Fruit fly (Drosophila melanogaster) whole organism, prepupa: ENCODE results near the gene CG5888.

Experiments used
- Blimp-1 ChIP-seq: fragments of 200-800 bp; sonication (Bioruptor generic); optimal IDR thresholded peaks from 3 replicates; lab custom pipeline; 2017; ENCODE audit warnings: missing biosample characterization, missing genetic modification characterization, mild to moderate bottlenecking, moderate library complexity, missing genetic modification reagents
- CG10631 ChIP-seq: fragments of 200-800 bp; sonication (Bioruptor generic); optimal IDR thresholded peaks from 2 replicates; lab custom pipeline; 2016; ENCODE audit warnings: missing biosample characterization, missing genetic modification characterization
- CG10669 ChIP-seq: fragments of 200-800 bp; sonication (Bioruptor generic); optimal IDR thresholded peaks from 3 replicates; lab custom pipeline; 2018; ENCODE audit warnings: missing biosample characterization, mild to moderate bottlenecking, missing genetic modification characterization, moderate library complexity
- CG11762 ChIP-seq: fragments of 200-800 bp; sonication (Bioruptor generic); optimal IDR thresholded peaks from 3 replicates; lab custom pipeline; 2016; ENCODE audit warnings: missing biosample characterization, missing genetic modification characterization; ENCODE audit not compliant: insufficient read depth
- CG11902 ChIP-seq: fragments of 200-800 bp; sonication (Bioruptor generic); optimal IDR thresholded peaks from 3 replicates; lab custom pipeline; 2016; ENCODE audit warnings: missing biosample characterization, missing genetic modification characterization
- CG15336 ChIP-seq: fragments of 200-800 bp; sonication (Bioruptor generic); IDR thresholded peaks from 2 replicates; pipeline ENCODE4 v1.3.6; 2022; ENCODE audit warnings: missing biosample characterization, missing genetic modification characterization
- CG1621 ChIP-seq: fragments of 200-800 bp; sonication (Bioruptor generic); optimal IDR thresholded peaks from 3 replicates; lab custom pipeline; 2018; ENCODE audit warnings: missing biosample characterization, mild to moderate bottlenecking, missing genetic modification characterization
- CG16779 ChIP-seq: fragments of 200-800 bp; sonication (Bioruptor generic); optimal IDR thresholded peaks from 3 replicates; lab custom pipeline; 2017; ENCODE audit warnings: missing biosample characterization, mild to moderate bottlenecking, missing genetic modification characterization
- CG3032 ChIP-seq: fragments of 200-800 bp; optimal IDR thresholded peaks from 2 replicates; lab custom pipeline; 2019; ENCODE audit warnings: missing biosample characterization, mild to moderate bottlenecking, missing genetic modification characterization, moderate library complexity
- CG31627 ChIP-seq: fragments of 200-800 bp; sonication (Bioruptor generic); optimal IDR thresholded peaks from 3 replicates; lab custom pipeline; 2016; ENCODE audit warnings: missing biosample characterization, missing genetic modification characterization
- CG32006 ChIP-seq: fragments of 200-800 bp; sonication (Bioruptor generic); optimal IDR thresholded peaks from 3 replicates; lab custom pipeline; 2017; ENCODE audit warnings: missing biosample characterization, mild to moderate bottlenecking, missing genetic modification characterization
- CG3919 ChIP-seq: fragments of 200-800 bp; sonication (Bioruptor generic); optimal IDR thresholded peaks from 3 replicates; lab custom pipeline; 2016; ENCODE audit warnings: missing biosample characterization, missing genetic modification characterization
- CG4318 ChIP-seq: fragments of 200-800 bp; sonication (Bioruptor generic); optimal IDR thresholded peaks from 3 replicates; lab custom pipeline; 2017; ENCODE audit warnings: missing biosample characterization, mild to moderate bottlenecking, missing genetic modification characterization
- CG6276 ChIP-seq: fragments of 200-800 bp; sonication (Bioruptor generic); optimal IDR thresholded peaks from 2 replicates; lab custom pipeline; 2017; ENCODE audit warnings: missing biosample characterization, mild to moderate bottlenecking, missing genetic modification characterization
- CG6808 ChIP-seq: fragments of 200-800 bp; sonication (Bioruptor generic); optimal IDR thresholded peaks from 3 replicates; lab custom pipeline; 2017; ENCODE audit warnings: missing biosample characterization, missing genetic modification characterization, mild to moderate bottlenecking, moderate library complexity, missing genetic modification reagents
- CG7368 ChIP-seq: fragments of 200-800 bp; sonication (Bioruptor generic); optimal IDR thresholded peaks from 3 replicates; lab custom pipeline; 2016; ENCODE audit warnings: missing biosample characterization, missing genetic modification characterization
- CG8119 ChIP-seq: fragments of 200-800 bp; sonication (Bioruptor generic); IDR thresholded peaks from 3 replicates; pipeline ENCODE4 v1.3.6; 2022; ENCODE audit warnings: missing biosample characterization, missing genetic modification characterization
- CG8319 ChIP-seq: fragments of 200-800 bp; sonication (Bioruptor generic); optimal IDR thresholded peaks from 3 replicates; lab custom pipeline; 2016; ENCODE audit warnings: missing biosample characterization, missing genetic modification characterization
- CG8632 ChIP-seq: fragments of 200-800 bp; sonication (Bioruptor generic); optimal IDR thresholded peaks from 3 replicates; lab custom pipeline; 2016; ENCODE audit warnings: missing biosample characterization, missing genetic modification characterization
- CG9139 ChIP-seq: fragments of 200-800 bp; sonication (Bioruptor generic); optimal IDR thresholded peaks from 3 replicates; lab custom pipeline; 2017; ENCODE audit warnings: missing biosample characterization, mild to moderate bottlenecking, missing genetic modification characterization
- Eip75B ChIP-seq: fragments of 200-800 bp; sonication (Bioruptor generic); optimal IDR thresholded peaks from 3 replicates; lab custom pipeline; 2016; ENCODE audit warnings: missing biosample characterization, missing genetic modification characterization
- Eip93F ChIP-seq: fragments of 200-800 bp; sonication (Bioruptor generic); optimal IDR thresholded peaks from 2 replicates; lab custom pipeline; 2016; ENCODE audit warnings: missing biosample characterization, mild to moderate bottlenecking, missing genetic modification characterization
- Ets21C ChIP-seq: fragments of 200-800 bp; sonication (Bioruptor generic); optimal IDR thresholded peaks from 3 replicates; lab custom pipeline; 2016; ENCODE audit warnings: missing biosample characterization, missing genetic modification characterization
- Ets96B ChIP-seq: fragments of 200-800 bp; optimal IDR thresholded peaks from 2 replicates; lab custom pipeline; 2019; ENCODE audit warnings: missing biosample characterization, mild to moderate bottlenecking, missing genetic modification characterization, moderate library complexity
- Hr38 ChIP-seq: sonication (Bioruptor generic); optimal IDR thresholded peaks from 2 replicates; lab custom pipeline; 2016; ENCODE audit warnings: missing biosample characterization, missing genetic modification characterization
- Hr4 ChIP-seq: fragments of 200-800 bp; sonication (Bioruptor generic); optimal IDR thresholded peaks from 3 replicates; lab custom pipeline; 2016; ENCODE audit warnings: missing biosample characterization, missing genetic modification characterization
- Lpt ChIP-seq: fragments of 200-800 bp; sonication (Bioruptor generic); optimal IDR thresholded peaks from 3 replicates; lab custom pipeline; 2016; ENCODE audit warnings: missing biosample characterization, missing genetic modification characterization
- Met ChIP-seq: fragments of 200-800 bp; sonication (Bioruptor generic); optimal IDR thresholded peaks from 3 replicates; lab custom pipeline; 2016; ENCODE audit warnings: missing biosample characterization, missing genetic modification characterization
- OdsH ChIP-seq: fragments of 200-800 bp; sonication (Bioruptor generic); optimal IDR thresholded peaks from 3 replicates; lab custom pipeline; 2016; ENCODE audit warnings: missing biosample characterization, missing genetic modification characterization
- Smox ChIP-seq: fragments of 200-800 bp; sonication (Bioruptor generic); optimal IDR thresholded peaks from 3 replicates; lab custom pipeline; 2016; ENCODE audit warnings: missing biosample characterization, missing genetic modification characterization
- Sox14 ChIP-seq: fragments of 200-800 bp; sonication (Bioruptor generic); optimal IDR thresholded peaks from 3 replicates; lab custom pipeline; 2016; ENCODE audit warnings: missing biosample characterization, missing genetic modification characterization
- Sox15 ChIP-seq: fragments of 200-800 bp; sonication (Bioruptor generic); optimal IDR thresholded peaks from 3 replicates; lab custom pipeline; 2016; ENCODE audit warnings: missing biosample characterization, missing genetic modification characterization
- achi ChIP-seq: fragments of 200-800 bp; sonication (Bioruptor generic); optimal IDR thresholded peaks from 3 replicates; lab custom pipeline; 2016; ENCODE audit warnings: missing biosample characterization, missing genetic modification characterization
- cyc ChIP-seq: fragments of 200-800 bp; sonication (Bioruptor generic); optimal IDR thresholded peaks from 3 replicates; lab custom pipeline; 2016; ENCODE audit warnings: missing biosample characterization, missing genetic modification characterization
- dac ChIP-seq: fragments of 200-800 bp; sonication (Bioruptor generic); optimal IDR thresholded peaks from 2 replicates; lab custom pipeline; 2017; ENCODE audit warnings: missing biosample characterization, mild to moderate bottlenecking, missing genetic modification characterization
- dsx ChIP-seq: fragments of 200-800 bp; optimal IDR thresholded peaks from 3 replicates; lab custom pipeline; 2019; ENCODE audit warnings: missing biosample characterization, mild to moderate bottlenecking, missing genetic modification characterization, moderate library complexity; ENCODE audit not compliant: poor library complexity, severe bottlenecking
- eg ChIP-seq: fragments of 200-800 bp; sonication (Bioruptor generic); IDR thresholded peaks from 3 replicates; pipeline ENCODE4 v1.3.6; 2022; ENCODE audit warnings: missing biosample characterization, missing genetic modification characterization
- esn ChIP-seq: fragments of 200-800 bp; sonication (Bioruptor generic); optimal IDR thresholded peaks from 2 replicates; lab custom pipeline; 2016; ENCODE audit warnings: missing biosample characterization, mild to moderate bottlenecking, missing genetic modification characterization, moderate library complexity
- fd59A ChIP-seq: fragments of 200-800 bp; sonication (Bioruptor generic); optimal IDR thresholded peaks from 2 replicates; lab custom pipeline; 2017; ENCODE audit warnings: missing biosample characterization, mild to moderate bottlenecking, missing genetic modification characterization, missing genetic modification reagents
- fd85E ChIP-seq: fragments of 200-800 bp; sonication (Bioruptor generic); optimal IDR thresholded peaks from 3 replicates; lab custom pipeline; 2016; ENCODE audit warnings: missing biosample characterization, missing genetic modification characterization
- lz ChIP-seq: fragments of 200-800 bp; sonication (Bioruptor generic); optimal IDR thresholded peaks from 3 replicates; lab custom pipeline; 2016; ENCODE audit warnings: missing biosample characterization, missing genetic modification characterization
- net ChIP-seq: fragments of 200-800 bp; sonication (Bioruptor generic); optimal IDR thresholded peaks from 3 replicates; lab custom pipeline; 2016; ENCODE audit warnings: missing biosample characterization, missing genetic modification characterization
- pdm3 ChIP-seq: fragments of 200-800 bp; sonication (Bioruptor generic); optimal IDR thresholded peaks from 3 replicates; lab custom pipeline; 2016; ENCODE audit warnings: missing biosample characterization, missing genetic modification characterization
- salr ChIP-seq, 2 experiments: fragments of 200-800 bp; sonication (Bioruptor generic); optimal IDR thresholded peaks; 3 replicates each; lab custom pipeline; 2016 to 2018; ENCODE audit warnings: missing biosample characterization in 2 of 2, missing genetic modification characterization in 2 of 2, mild to moderate bottlenecking in 1 of 2
- svp ChIP-seq: fragments of 200-800 bp; sonication (Bioruptor generic); peaks from one replicate; lab custom pipeline; 2016; ENCODE audit warnings: missing biosample characterization, missing genetic modification characterization
- topi ChIP-seq: fragments of 200-800 bp; sonication (Bioruptor generic); optimal IDR thresholded peaks from 3 replicates; lab custom pipeline; 2016; ENCODE audit warnings: missing biosample characterization, missing genetic modification characterization
- vri ChIP-seq: fragments of 200-800 bp; sonication (Bioruptor generic); optimal IDR thresholded peaks from 3 replicates; lab custom pipeline; 2016; ENCODE audit warnings: missing biosample characterization, mild to moderate bottlenecking, missing genetic modification characterization

Gene CG5888

DNA sequence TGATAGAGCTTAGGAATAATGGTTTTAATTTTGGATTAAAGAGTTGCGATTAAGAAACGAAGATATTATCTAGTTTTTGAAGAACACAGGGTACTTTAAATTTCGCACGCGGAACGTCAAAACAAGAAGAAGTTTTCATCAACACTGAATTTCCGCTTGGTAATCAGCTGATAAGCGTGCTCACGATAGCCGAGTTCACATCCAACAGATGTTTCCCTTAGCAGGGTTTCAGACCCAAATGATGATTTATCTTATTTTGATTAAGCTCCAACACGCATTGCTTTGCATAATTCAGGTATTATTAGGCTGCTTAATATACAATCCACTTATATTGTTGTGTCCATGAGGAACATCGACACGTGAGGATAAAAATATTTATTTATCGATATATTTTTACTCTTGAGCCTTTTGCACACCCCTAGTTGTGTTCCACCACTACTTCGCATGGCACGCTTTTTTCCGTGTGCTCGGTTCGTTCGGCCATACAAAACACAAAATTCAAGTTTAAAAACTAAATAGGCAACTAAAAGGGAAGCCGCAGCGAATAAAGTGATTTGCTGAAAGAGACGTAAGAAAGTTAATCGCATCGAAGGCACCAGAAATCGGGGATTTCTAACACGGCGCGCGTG lies 43.0 kb upstream of the CG5888 start, which contains the start of gene Tpr2 (continued):
- peak; percentile 39 for TF ChIP-seq CG31627 (GFP tag; lab: Kevin White, UChicago)
- TF ChIP-seq CG6276 (GFP tag; lab: Kevin White, UChicago) = no peak
- no peak for TF ChIP-seq CG6808
- peak; percentile 25; the same call in 1 of the 3 replicates for TF ChIP-seq CG8119 (GFP tag; lab: Robert Waterston, UW)
- TF ChIP-seq eg (GFP tag; lab: Robert Waterston, UW) = 0 out of 3 replicates have a peak, but pooled peaks have one; percentile 30
- peak; percentile 30 for TF ChIP-seq pdm3 (GFP tag; lab: Kevin White, UChicago)
- TF ChIP-seq fd59A (GFP tag; lab: Kevin White, UChicago) = no peak
- peak; percentile 42 for TF ChIP-seq net
- TF ChIP-seq CG16779 = peak; percentile 12

DNA sequence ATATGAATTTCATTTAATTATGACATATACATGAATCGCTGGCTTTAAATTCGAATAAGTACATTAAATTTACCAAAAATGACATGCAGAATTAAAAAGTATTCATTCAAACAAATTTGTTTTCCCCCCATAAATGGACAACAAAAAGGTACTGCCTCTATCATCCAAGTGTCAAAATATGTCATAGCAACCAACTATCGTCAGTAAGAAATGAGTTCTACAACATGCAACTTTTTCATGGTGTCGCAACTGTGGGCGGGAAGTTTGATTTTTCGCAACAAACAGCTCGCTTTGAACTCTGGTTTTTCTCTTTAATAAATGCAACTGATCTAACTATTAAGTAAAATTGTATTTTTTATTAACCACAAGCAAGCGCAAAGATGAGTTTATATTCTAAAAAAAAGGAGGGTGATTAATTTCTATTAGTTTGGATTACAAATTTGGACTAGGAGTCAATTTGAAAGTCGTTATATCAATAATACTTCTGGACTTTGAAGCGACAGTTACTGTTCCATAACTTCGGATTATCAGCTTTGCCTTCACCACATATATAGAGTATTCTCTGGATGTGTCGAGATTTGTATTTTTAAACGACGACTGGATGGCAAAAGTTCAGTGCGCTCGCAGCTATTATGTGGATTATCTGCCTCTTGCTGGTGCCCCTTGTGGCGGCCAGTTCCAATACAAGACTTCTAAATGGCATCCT lies 39.5 kb upstream of the CG5888 start, which contains the start of gene Nepl8:
TSS of gene Nepl8 (plus strand) at position 578 of the 706 bp plus-strand sequence.
- TF ChIP-seq cyc (GFP tag; lab: Kevin White, UChicago) (no peak), CG8319 (GFP tag; lab: Kevin White, UChicago) (no peak), CG11902 (GFP tag; lab: Kevin White, UChicago) (no peak), pdm3 (GFP tag; lab: Kevin White, UChicago) (peak; percentile 7), CG31627 (GFP tag; lab: Kevin White, UChicago) (no peak), Smox (GFP tag; lab: Kevin White, UChicago) (no peak), Sox15 (no peak), vri (GFP tag; lab: Kevin White, UChicago) (no peak), CG16779 (no peak), Sox14 (GFP tag; lab: Kevin White, UChicago) (peak; percentile 48), Ets21C (GFP tag; lab: Kevin White, UChicago) (no peak), dac (no peak), CG10631 (GFP tag; lab: Kevin White, UChicago) (no peak), CG32006 (GFP tag; lab: Kevin White, UChicago) (no peak), CG3032 (tag; lab: Kevin White, UChicago) (peak; percentile 17), CG8632 (GFP tag; lab: Kevin White, UChicago) (no peak), Lpt (no peak), Met (no peak), Eip75B (GFP tag; lab: Kevin White, UChicago) (no peak), achi (GFP tag; lab: Kevin White, UChicago) (no peak), Blimp-1 (no peak), svp (GFP tag; lab: Kevin White, UChicago) (no peak), fd85E (GFP tag; lab: Kevin White, UChicago) (no peak), dsx (no peak), Ets96B (tag; lab: Kevin White, UChicago) (no peak), CG11762 (GFP tag; lab: Kevin White, UChicago) (no peak), eg (GFP tag; lab: Robert Waterston, UW) (no peak), CG7368 (no peak), Hr4 (GFP tag; lab: Kevin White, UChicago) (no peak), CG1621 (tag; lab: Kevin White, UChicago) (no peak), CG3919 (GFP tag; lab: Kevin White, UChicago) (no peak), Eip93F (GFP tag; lab: Kevin White, UChicago) (no peak), Hr38 (GFP tag; lab: Kevin White, UChicago) (no peak), CG15336 (GFP tag; lab: Robert Waterston, UW) (peak; percentile 22; the same call in 1 of the 2 replicates), fd59A (GFP tag; lab: Kevin White, UChicago) (no peak), net (no peak), CG6276 (GFP tag; lab: Kevin White, UChicago) (peak; percentile 64), CG10669 (GFP tag; lab: Kevin White, UChicago) (no peak), salr (GFP tag; optimal IDR thresholded peaks at IDR 0.05; lab: Kevin White, UChicago) (no peak), CG9139 (GFP tag; lab: Kevin White, UChicago) (peak; percentile 10), lz (peak; percentile 5), esn (GFP tag; lab: Kevin White, UChicago) (no peak), OdsH (no peak), CG8119 (GFP tag; lab: Robert Waterston, UW) (0 out of 3 replicates have a peak, but pooled peaks have one; percentile 20), CG4318 (no peak), topi (GFP tag; lab: Kevin White, UChicago) (no peak)
